Worm (Caenorhabditis elegans) whole organism, L2 larva: ENCODE results near the gene cyp-34A6.

Source experiments
- C34F6.9 ChIP-seq: fragments of 150-350 bp; optimal IDR thresholded peaks from 2 replicates; lab custom pipeline; 2014; ENCODE audit warnings: missing biosample characterization, missing genetic modification characterization
- R02D3.7 ChIP-seq: fragments of 150-350 bp; optimal IDR thresholded peaks from 2 replicates; lab custom pipeline; 2014; ENCODE audit warnings: missing biosample characterization, missing genetic modification characterization
- Y55F3AM.14 ChIP-seq: fragments of 200-800 bp; sonication (Bioruptor generic); optimal IDR thresholded peaks from 2 replicates; lab custom pipeline; 2018; ENCODE audit warnings: mild to moderate bottlenecking, missing genetic modification characterization, missing compliant biosample characterization
- ZK546.5 ChIP-seq: sonication (generic microtip); optimal IDR thresholded peaks from 2 replicates; lab custom pipeline; 2017; ENCODE audit warnings: missing biosample characterization, missing genetic modification characterization
- alr-1 ChIP-seq: fragments of 150-350 bp; optimal IDR thresholded peaks from 2 replicates; lab custom pipeline; 2014; ENCODE audit warnings: missing biosample characterization, missing genetic modification characterization
- aly-2 ChIP-seq: fragments of 150-350 bp; optimal IDR thresholded peaks from 2 replicates; lab custom pipeline; 2014; ENCODE audit warnings: missing biosample characterization, missing genetic modification characterization
- ama-1 ChIP-seq: fragments of 150-350 bp; optimal IDR thresholded peaks from 2 replicates; lab custom pipeline; 2018; ENCODE audit warnings: inconsistent platforms
- ceh-16 ChIP-seq: fragments of 150-350 bp; optimal IDR thresholded peaks from 2 replicates; lab custom pipeline; 2014; ENCODE audit warnings: missing biosample characterization, missing genetic modification characterization
- dmd-4 ChIP-seq: sonication (generic microtip); optimal IDR thresholded peaks from 2 replicates; lab custom pipeline; 2017; ENCODE audit warnings: missing biosample characterization, missing genetic modification characterization
- egl-27 ChIP-seq: sonication (generic microtip); optimal IDR thresholded peaks from 3 replicates; lab custom pipeline; 2017; ENCODE audit warnings: missing biosample characterization, missing genetic modification reagents, missing genetic modification characterization
- elt-1 ChIP-seq: fragments of 150-350 bp; optimal IDR thresholded peaks from 2 replicates; lab custom pipeline; 2014; ENCODE audit warnings: missing biosample characterization, missing genetic modification characterization
- elt-3 ChIP-seq: sonication (generic microtip); optimal IDR thresholded peaks from 2 replicates; lab custom pipeline; 2017; ENCODE audit warnings: missing biosample characterization, missing genetic modification characterization
- fos-1 ChIP-seq: fragments of 150-350 bp; optimal IDR thresholded peaks from 2 replicates; lab custom pipeline; 2014; ENCODE audit warnings: missing biosample characterization, missing genetic modification characterization
- lin-11 ChIP-seq: fragments of 150-350 bp; sonication (generic microtip); optimal IDR thresholded peaks from 2 replicates; lab custom pipeline; 2014; ENCODE audit warnings: missing biosample characterization, missing genetic modification characterization, inconsistent platforms, mixed read lengths
- lin-39 ChIP-seq: fragments of 150-350 bp; optimal IDR thresholded peaks from 2 replicates; lab custom pipeline; 2014; ENCODE audit warnings: missing biosample characterization, missing genetic modification reagents, missing genetic modification characterization
- lsy-2 ChIP-seq, 2 experiments: fragments of 150-350 bp in 1 of 2; sonication (generic microtip) in 1 of 2; optimal IDR thresholded peaks; 2 replicates each; lab custom pipeline; 2014 to 2017; ENCODE audit warnings: missing biosample characterization in 2 of 2, missing genetic modification characterization in 2 of 2
- mbf-1 ChIP-seq: sonication (generic microtip); optimal IDR thresholded peaks from 2 replicates; lab custom pipeline; 2017; ENCODE audit warnings: missing biosample characterization, missing genetic modification characterization
- mdl-1 ChIP-seq, 2 experiments: fragments of 150-350 bp in 1 of 2; sonication (generic microtip) in 1 of 2; optimal IDR thresholded peaks; 2 replicates each; lab custom pipeline; 2017; ENCODE audit warnings: missing biosample characterization in 2 of 2, missing genetic modification characterization in 2 of 2
- nhr-11 ChIP-seq: fragments of 150-350 bp; optimal IDR thresholded peaks from 2 replicates; lab custom pipeline; 2014; ENCODE audit warnings: missing biosample characterization, missing genetic modification characterization
- nhr-12 ChIP-seq: fragments of 150-350 bp; optimal IDR thresholded peaks from 2 replicates; lab custom pipeline; 2014; ENCODE audit warnings: missing biosample characterization, missing genetic modification characterization
- nhr-129 ChIP-seq: fragments of 150-350 bp; optimal IDR thresholded peaks from 2 replicates; lab custom pipeline; 2014; ENCODE audit warnings: missing biosample characterization, missing genetic modification characterization
- nhr-21 ChIP-seq: fragments of 150-350 bp; optimal IDR thresholded peaks from 2 replicates; lab custom pipeline; 2014; ENCODE audit warnings: missing biosample characterization, missing genetic modification characterization
- nhr-23 ChIP-seq: fragments of 150-350 bp; optimal IDR thresholded peaks from 2 replicates; lab custom pipeline; 2014; ENCODE audit warnings: missing biosample characterization, missing genetic modification reagents, missing genetic modification characterization
- nhr-237 ChIP-seq: fragments of 150-350 bp; optimal IDR thresholded peaks from 2 replicates; lab custom pipeline; 2014; ENCODE audit warnings: missing biosample characterization, missing genetic modification characterization
- nhr-25 ChIP-seq: fragments of 150-350 bp; sonication (generic microtip); optimal IDR thresholded peaks from 3 replicates; lab custom pipeline; 2014; ENCODE audit warnings: missing biosample characterization, missing genetic modification characterization
- nhr-6 ChIP-seq: fragments of 150-350 bp; optimal IDR thresholded peaks from 2 replicates; lab custom pipeline; 2014; ENCODE audit warnings: missing biosample characterization, missing genetic modification characterization
- nhr-77 ChIP-seq: fragments of 150-350 bp; optimal IDR thresholded peaks from 2 replicates; lab custom pipeline; 2014; ENCODE audit warnings: missing biosample characterization, missing genetic modification characterization
- peb-1 ChIP-seq: fragments of 150-350 bp; optimal IDR thresholded peaks from 2 replicates; lab custom pipeline; 2014; ENCODE audit warnings: missing biosample characterization, missing genetic modification characterization
- sem-4 ChIP-seq: fragments of 150-350 bp; optimal IDR thresholded peaks from 2 replicates; lab custom pipeline; 2014; ENCODE audit warnings: missing biosample characterization, missing genetic modification reagents, missing genetic modification characterization
- sma-3 ChIP-seq: sonication (generic microtip); optimal IDR thresholded peaks from 2 replicates; lab custom pipeline; 2016; ENCODE audit warnings: missing genetic modification reagents, missing genetic modification characterization, missing compliant biosample characterization
- sma-9 ChIP-seq, 2 experiments: fragments of 150-350 bp in 1 of 2; sonication (generic microtip) in 1 of 2; optimal IDR thresholded peaks; 2 replicates each; lab custom pipeline; 2014 to 2016; ENCODE audit warnings: missing genetic modification characterization in 2 of 2, mild to moderate bottlenecking in 1 of 2, missing biosample characterization in 1 of 2, missing compliant biosample characterization in 1 of 2, missing genetic modification reagents in 1 of 2, moderate library complexity in 1 of 2
- snpc-4 ChIP-seq: fragments of 150-350 bp; optimal IDR thresholded peaks from 2 replicates; lab custom pipeline; 2014; ENCODE audit warnings: missing biosample characterization, missing genetic modification characterization
- unc-39 ChIP-seq: fragments of 150-350 bp; optimal IDR thresholded peaks from 2 replicates; lab custom pipeline; 2014; ENCODE audit warnings: missing biosample characterization, missing genetic modification characterization
- unc-55 ChIP-seq: fragments of 150-350 bp; sonication (generic microtip); optimal IDR thresholded peaks from 3 replicates; lab custom pipeline; 2014; ENCODE audit warnings: missing biosample characterization, missing genetic modification reagents, missing genetic modification characterization
- unc-62 ChIP-seq: fragments of 150-350 bp; optimal IDR thresholded peaks from 2 replicates; lab custom pipeline; 2014; ENCODE audit warnings: missing biosample characterization, missing genetic modification reagents, missing genetic modification characterization
- zag-1 ChIP-seq: fragments of 150-350 bp; optimal IDR thresholded peaks from 2 replicates; lab custom pipeline; 2014; ENCODE audit warnings: missing biosample characterization, missing genetic modification characterization
- ztf-1 ChIP-seq: fragments of 200-800 bp; sonication (Bioruptor generic); conservative IDR thresholded peaks from 2 replicates; pipeline ENCODE4 v1.3.6; 2022; ENCODE audit warnings: missing genetic modification characterization, missing compliant biosample characterization
- ztf-4 ChIP-seq: fragments of 150-350 bp; optimal IDR thresholded peaks from 2 replicates; lab custom pipeline; 2014; ENCODE audit warnings: missing biosample characterization, missing genetic modification characterization

Gene cyp-34A6

ce11 chrV:3957608-3958007 lies 3.5 kb downstream of the cyp-34A6 start, which contains the start of gene cyp-34A5:
cyp-34A5 (minus strand) TSS chrV:3957708.
- TF ChIP-seq mdl-1 (tag; optimal IDR thresholded peaks at IDR 0.05; lab: Kevin White, UChicago) (no peak), elt-1 (tag; lab: Kevin White, UChicago) (no peak), C34F6.9 (tag; lab: Kevin White, UChicago) (no peak), sem-4 (tag; lab: Kevin White, UChicago) (no peak), fos-1 (tag; lab: Kevin White, UChicago) (no peak)

- TF ChIP-seq C34F6.9 (tag; lab: Kevin White, UChicago): no peak
- no peak for TF ChIP-seq dmd-4 (tag; lab: Kevin White, UChicago)
- TF ChIP-seq nhr-77: no peak
- TF ChIP-seq nhr-21 (tag; lab: Kevin White, UChicago): no peak
- TF ChIP-seq nhr-23 (tag; lab: Kevin White, UChicago): no peak
- no peak for TF ChIP-seq peb-1 (tag; lab: Kevin White, UChicago)
- TF ChIP-seq R02D3.7 (tag; lab: Kevin White, UChicago): no peak
- no peak for TF ChIP-seq nhr-6 (tag; lab: Kevin White, UChicago)
- no peak for TF ChIP-seq ztf-4
- no peak for TF ChIP-seq nhr-237
- TF ChIP-seq sma-9 (GFP tag; optimal IDR thresholded peaks at IDR 0.05; lab: Kevin White, UChicago): no peak
- TF ChIP-seq sma-9 (tag; optimal IDR thresholded peaks at IDR 0.05; lab: Kevin White, UChicago): no peak
- TF ChIP-seq lsy-2 (tag; optimal IDR thresholded peaks at IDR 0.05; lab: Kevin White, UChicago): no peak
- TF ChIP-seq elt-3 (tag; lab: Kevin White, UChicago): no peak
These were observed 7.4 kb downstream of the cyp-34A6 start, which contains the start of gene str-247 for ce11 chrV:3953739-3954138. str-247 (plus strand) TSS chrV:3954039.

- no peak for TF ChIP-seq ceh-16 (tag; lab: Kevin White, UChicago)
- no peak for TF ChIP-seq nhr-77
- TF ChIP-seq unc-62 (GFP tag; lab: Kevin White, UChicago): no peak
- TF ChIP-seq nhr-12 (tag; lab: Kevin White, UChicago): no peak
- TF ChIP-seq alr-1: no peak
- no peak for TF ChIP-seq fos-1 (tag; lab: Kevin White, UChicago)
- no peak for TF ChIP-seq unc-55 (GFP tag; lab: Kevin White, UChicago)
- no peak for TF ChIP-seq ztf-1
- TF ChIP-seq ztf-4: no peak
- no peak for TF ChIP-seq nhr-25
- TF ChIP-seq snpc-4: no peak
- no peak for TF ChIP-seq sem-4 (tag; lab: Kevin White, UChicago)
- TF ChIP-seq nhr-11 (tag; lab: Kevin White, UChicago): no peak
- no peak for TF ChIP-seq sma-3 (GFP tag; lab: Kevin White, UChicago)
- no peak for TF ChIP-seq ama-1 (lab: Kevin White, UChicago)
- TF ChIP-seq ZK546.5 (tag; lab: Kevin White, UChicago): no peak
- no peak for TF ChIP-seq nhr-6 (tag; lab: Kevin White, UChicago)
- no peak for TF ChIP-seq nhr-23 (tag; lab: Kevin White, UChicago)
- TF ChIP-seq lsy-2 (tag; optimal IDR thresholded peaks at IDR 0.05; lab: Kevin White, UChicago): no peak
- no peak for TF ChIP-seq nhr-129 (tag; lab: Kevin White, UChicago)
These were observed 11.4 kb downstream of the cyp-34A6 start, which contains the start of gene dach-1 for ce11 chrV:3949723-3950122. dach-1 (plus strand) TSS chrV:3950023.

ce11 chrV:3945053-3945452 lies 16.1 kb downstream of the cyp-34A6 start, which contains the start of gene cyp-35B3:
cyp-35B3 (plus strand) TSS chrV:3945353.
- TF ChIP-seq unc-39 (tag; lab: Kevin White, UChicago): no peak
- TF ChIP-seq ama-1 (lab: Kevin White, UChicago): no peak
- no peak for TF ChIP-seq aly-2 (tag; lab: Kevin White, UChicago)
- TF ChIP-seq ZK546.5 (tag; lab: Kevin White, UChicago): no peak
- TF ChIP-seq zag-1 (tag; lab: Kevin White, UChicago): no peak
- TF ChIP-seq peb-1 (tag; lab: Kevin White, UChicago): no peak

- no peak for TF ChIP-seq ZK546.5 (tag; lab: Kevin White, UChicago)
- TF ChIP-seq nhr-21 (tag; lab: Kevin White, UChicago): no peak
- TF ChIP-seq sma-3 (GFP tag; lab: Kevin White, UChicago): no peak
- no peak for TF ChIP-seq lin-11 (tag; lab: Kevin White, UChicago)
- no peak for TF ChIP-seq Y55F3AM.14 (GFP tag; lab: Kevin White, UChicago)
- no peak for TF ChIP-seq ceh-16 (tag; lab: Kevin White, UChicago)
- no peak for TF ChIP-seq ama-1 (lab: Kevin White, UChicago)
- no peak for TF ChIP-seq unc-62 (GFP tag; lab: Kevin White, UChicago)
- no peak for TF ChIP-seq mdl-1 (tag; optimal IDR thresholded peaks at IDR 0.05; lab: Kevin White, UChicago)
- TF ChIP-seq mbf-1 (tag; lab: Kevin White, UChicago): no peak
- no peak for TF ChIP-seq snpc-4
- no peak for TF ChIP-seq lin-39
- TF ChIP-seq egl-27 (tag; lab: Kevin White, UChicago): no peak
- no peak for TF ChIP-seq R02D3.7 (tag; lab: Kevin White, UChicago)
- TF ChIP-seq dmd-4 (tag; lab: Kevin White, UChicago): no peak
These were observed 17.8 kb downstream of the cyp-34A6 start for ce11 chrV:3943364-3943763.
